Worm (Caenorhabditis elegans): ENCODE results near the gene txt-18.

Gene txt-18

DNA sequence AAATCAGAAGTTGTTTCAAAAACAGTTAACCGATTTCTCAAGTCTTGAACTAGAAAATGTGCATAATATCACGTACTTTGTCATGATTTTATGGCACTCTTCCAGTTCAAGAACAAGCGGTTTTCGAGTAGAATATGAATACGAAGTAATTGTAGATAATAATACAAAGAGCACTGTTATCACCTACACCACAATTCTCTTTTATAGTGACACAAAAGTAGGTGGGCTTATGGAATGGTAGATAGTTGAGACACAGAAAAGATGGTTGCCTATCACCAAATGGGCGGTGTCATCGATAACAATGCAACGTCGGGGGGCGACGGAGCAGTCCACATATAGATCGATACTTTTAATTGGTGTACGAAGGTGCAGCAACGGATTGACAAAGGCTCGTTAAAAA, 15.2 kb upstream of the txt-18 start:
- TF ChIP-seq dox-1 (GFP tag; IDR thresholded peaks at IDR 0.05) (peak; percentile 56; the same call in 1 of the 2 replicates), nfya-1 (tag; optimal IDR thresholded peaks at IDR 0.05; ENCODE audit: borderline replicate concordance, insufficient read depth) (no peak), atf-7 (tag; optimal IDR thresholded peaks at IDR 0.05) (peak; percentile 36), attf-5 (GFP tag; optimal IDR thresholded peaks at IDR 0.05) (peak; percentile 2), ztf-18 (tag; optimal IDR thresholded peaks at IDR 0.05) (peak; percentile 37), let-607 (tag; optimal IDR thresholded peaks at IDR 0.05) (peak in 1 of 2 experiments; percentile 30), nhr-80 (tag; optimal IDR thresholded peaks at IDR 0.05) (peak; percentile 98), snpc-3.4 (tag; optimal IDR thresholded peaks at IDR 0.05) (no peak), ets-4 (GFP tag; optimal IDR thresholded peaks at IDR 0.05) (peak; percentile 88), ztf-22 (GFP tag; optimal IDR thresholded peaks at IDR 0.05) (peak; percentile 62)

DNA sequence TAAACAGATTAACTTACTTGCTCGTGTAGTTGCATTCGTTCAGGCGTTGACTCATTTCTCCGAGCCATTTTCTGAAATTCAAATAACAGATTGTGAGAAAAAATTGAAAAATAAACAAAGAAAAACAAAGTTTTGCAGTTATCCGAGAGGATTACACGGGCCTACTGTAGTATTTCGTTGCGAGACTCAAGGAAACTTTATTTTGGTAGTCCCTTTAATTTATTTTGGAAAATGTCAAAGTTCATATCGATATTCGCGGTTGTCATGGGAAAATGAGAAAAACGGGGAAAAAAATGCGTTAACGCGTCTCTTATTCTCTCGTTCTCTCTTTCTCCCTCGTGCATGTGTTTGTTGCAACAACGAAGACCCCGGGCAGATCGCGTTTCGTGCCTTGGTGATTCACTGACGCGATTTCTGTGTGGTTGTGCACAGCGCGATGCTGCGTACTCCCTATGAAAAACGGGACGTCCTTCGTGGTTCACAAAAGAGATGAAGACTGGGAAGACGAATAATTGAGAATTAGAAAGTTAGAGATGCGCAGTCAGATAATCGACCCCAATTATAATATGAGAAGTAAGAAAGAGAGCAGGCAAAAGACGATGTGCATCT, 12.5 kb upstream of the txt-18 start, which contains the start of gene set-4:
Gene set-4, minus strand, starts transcription at position 120 of the 609 bp plus-strand sequence.
- TF ChIP-seq nfya-1 (tag; optimal IDR thresholded peaks at IDR 0.05; ENCODE audit: borderline replicate concordance, insufficient read depth): no peak
- no peak for TF ChIP-seq ceh-58 (GFP tag; IDR thresholded peaks at IDR 0.05)
- TF ChIP-seq let-607 (tag; optimal IDR thresholded peaks at IDR 0.05): peak; percentile 53 to 72
- TF ChIP-seq Y53G8AR.9 (GFP tag; conservative IDR thresholded peaks at IDR 0.05): peak; percentile 82
- no peak for TF ChIP-seq cebp-2 (GFP tag; IDR thresholded peaks at IDR 0.05)
- TF ChIP-seq F33H1.4 (GFP tag; IDR thresholded peaks at IDR 0.05): peak; percentile 78
- TF ChIP-seq Y95B8A.8 (GFP tag; IDR thresholded peaks at IDR 0.05): no peak
- peak; percentile 85 for TF ChIP-seq ztf-26 (tag; optimal IDR thresholded peaks at IDR 0.05)
- no peak for TF ChIP-seq ztf-28 (GFP tag; IDR thresholded peaks at IDR 0.05)
- no peak for TF ChIP-seq lin-26 (GFP tag; IDR thresholded peaks at IDR 0.05)
- no peak for TF ChIP-seq tbx-9 (tag; optimal IDR thresholded peaks at IDR 0.05; ENCODE audit: borderline replicate concordance)
- no peak for TF ChIP-seq ztf-3 (GFP tag; optimal IDR thresholded peaks at IDR 0.05)
- no peak for TF ChIP-seq F10E7.11 (tag; optimal IDR thresholded peaks at IDR 0.05)
- no peak for TF ChIP-seq bed-2 (GFP tag; IDR thresholded peaks at IDR 0.05)
- no peak; the same call in 1 of the 2 replicates for TF ChIP-seq Y67H2A.10 (GFP tag; conservative IDR thresholded peaks at IDR 0.05)
- peak; percentile 91 for TF ChIP-seq nfyb-1 (GFP tag; IDR thresholded peaks at IDR 0.05)
- TF ChIP-seq F55B11.4 (tag; optimal IDR thresholded peaks at IDR 0.05; ENCODE audit: borderline replicate concordance, insufficient read depth): no peak
- no peak for TF ChIP-seq egrh-3 (GFP tag; IDR thresholded peaks at IDR 0.05)
- peak; percentile 79 for TF ChIP-seq madf-6 (GFP tag; IDR thresholded peaks at IDR 0.05)
- no peak for TF ChIP-seq ama-1 (optimal IDR thresholded peaks at IDR 0.05)
- no peak for TF ChIP-seq ama-1 (GFP tag; optimal IDR thresholded peaks at IDR 0.05)
- TF ChIP-seq C17E4.6 (GFP tag; IDR thresholded peaks at IDR 0.05): peak; percentile 42; the same call in 1 of the 2 replicates
- TF ChIP-seq egl-18 (GFP tag; IDR thresholded peaks at IDR 0.05): peak; percentile 55; the same call in 1 of the 2 replicates
- TF ChIP-seq ceh-79 (tag; optimal IDR thresholded peaks at IDR 0.05): no peak
- TF ChIP-seq fkh-3 (tag; optimal IDR thresholded peaks at IDR 0.05): no peak
- TF ChIP-seq nhr-179 (tag; optimal IDR thresholded peaks at IDR 0.05): no peak
- TF ChIP-seq cebp-1 (GFP tag; IDR thresholded peaks at IDR 0.05): 0 out of 2 replicates have a peak, but pooled peaks have one; percentile 24
- peak; percentile 88 for TF ChIP-seq cebp-1 (tag; optimal IDR thresholded peaks at IDR 0.05)
- no peak for TF ChIP-seq rpc-1 (optimal IDR thresholded peaks at IDR 0.05)
- TF ChIP-seq rpc-1 (tag; optimal IDR thresholded peaks at IDR 0.05): no peak
- peak; percentile 4 for TF ChIP-seq snpc-4 (GFP tag; optimal IDR thresholded peaks at IDR 0.05)
- TF ChIP-seq snpc-4 (tag; optimal IDR thresholded peaks at IDR 0.05): peak; percentile 6 to 81 (median 64)
- TF ChIP-seq zfh-2 (GFP tag; conservative IDR thresholded peaks at IDR 0.05): peak; percentile 96
- peak; percentile 44 for TF ChIP-seq F22D6.2 (tag; optimal IDR thresholded peaks at IDR 0.05)
- TF ChIP-seq attf-3 (GFP tag; conservative IDR thresholded peaks at IDR 0.05): 0 out of 2 replicates have a peak, but pooled peaks have one; percentile 37
- TF ChIP-seq efl-1 (GFP tag; optimal IDR thresholded peaks at IDR 0.05): peak; percentile 58
- TF ChIP-seq rec-8 (tag; optimal IDR thresholded peaks at IDR 0.05): no peak
- peak; percentile 87 for TF ChIP-seq ceh-27 (GFP tag; optimal IDR thresholded peaks at IDR 0.05)
- no peak for TF ChIP-seq hlh-12 (tag; optimal IDR thresholded peaks at IDR 0.05)
